Worm (Caenorhabditis elegans) whole organism, L1 larva: Measurements from ENCODE around the gene R08E5.1.

Experiments
- ceh-82 ChIP-seq, 3 experiments: fragments of 150-350 bp in 1 of 3; sonication (generic microtip) in 2 of 3; optimal IDR thresholded peaks; 2 replicates each; lab custom pipeline; 2014 to 2017; ENCODE audit warnings: missing biosample characterization in 3 of 3, missing genetic modification characterization in 3 of 3
- efl-1 ChIP-seq, 4 experiments: fragments of 150-350 bp; optimal IDR thresholded peaks in 3 of 4; peaks in 1 of 4; 1 replicate in 1 of 4; 2 replicates in 3 of 4; lab custom pipeline; 2014; ENCODE audit warnings: missing biosample characterization in 2 of 4, missing genetic modification characterization in 2 of 4, missing genetic modification reagents in 2 of 4
- isw-1 ChIP-seq: fragments of 200-800 bp; sonication (Bioruptor generic); IDR thresholded peaks from 2 replicates; pipeline ENCODE4 v1.3.6; 2022; ENCODE audit warnings: missing genetic modification characterization, missing compliant biosample characterization
- nhr-12 ChIP-seq: sonication (generic microtip); optimal IDR thresholded peaks from 2 replicates; lab custom pipeline; 2017; ENCODE audit warnings: missing biosample characterization, missing genetic modification characterization
- nhr-20 ChIP-seq: sonication (generic microtip); optimal IDR thresholded peaks from 2 replicates; lab custom pipeline; 2016; ENCODE audit warnings: mild to moderate bottlenecking, missing genetic modification characterization, missing compliant biosample characterization
- nhr-28 ChIP-seq: fragments of 150-350 bp; optimal IDR thresholded peaks from 2 replicates; lab custom pipeline; 2014; ENCODE audit warnings: missing biosample characterization, missing genetic modification characterization
- nhr-85 ChIP-seq: sonication (generic microtip); peaks from one replicate; lab custom pipeline; 2016; ENCODE audit warnings: missing genetic modification characterization, inconsistent platforms, missing compliant biosample characterization

ce11 chrV:3743172-3743626 lies 28.1 kb downstream of the R08E5.1 start, which contains the start of gene mtm-9:
- TF ChIP-seq efl-1 (optimal IDR thresholded peaks at IDR 0.05; lab: Kevin White, UChicago) (peak; percentile 52 to 93), efl-1 (GFP tag; optimal IDR thresholded peaks at IDR 0.05 in 1 of 2; lab: Kevin White, UChicago) (peak; percentile 93 to 99), isw-1 (GFP tag; lab: Robert Waterston, UW) (peak; percentile 27), nhr-28 (no peak), nhr-12 (no peak), nhr-85 (tag; lab: Kevin White, UChicago) (no peak), nhr-20 (tag; lab: Kevin White, UChicago) (peak; percentile 63), ceh-82 (tag; optimal IDR thresholded peaks at IDR 0.05; lab: Kevin White, UChicago) (peak in 1 of 3 experiments; percentile 33)
